Worm (Caenorhabditis elegans) whole organism, young adult: ENCODE measurements around the gene K03A11.4.

ENCODE experiments used
- dpff-1 ChIP-seq: sonication (generic microtip); optimal IDR thresholded peaks from 2 replicates; lab custom pipeline; 2017; ENCODE audit warnings: mild to moderate bottlenecking, missing genetic modification characterization, missing compliant biosample characterization
- him-1 ChIP-seq: sonication (generic microtip); optimal IDR thresholded peaks from 2 replicates; lab custom pipeline; 2016; ENCODE audit warnings: missing genotype, missing genetic modification reagents, missing genetic modification characterization, missing compliant biosample characterization
- nfyb-1 ChIP-seq: fragments of 200-800 bp; sonication (Bioruptor generic); IDR thresholded peaks from 2 replicates; pipeline ENCODE4 v1.3.6; 2022; ENCODE audit warnings: missing genetic modification reagents, missing genetic modification characterization, missing compliant biosample characterization
- nhr-90 ChIP-seq: sonication (generic microtip); optimal IDR thresholded peaks from 2 replicates; lab custom pipeline; 2016; ENCODE audit warnings: missing genotype, mild to moderate bottlenecking, missing genetic modification characterization, missing compliant biosample characterization
- sea-2 ChIP-seq: fragments of 200-800 bp; sonication (Bioruptor generic); IDR thresholded peaks from 2 replicates; pipeline ENCODE4 v1.3.6; 2022; ENCODE audit warnings: missing genetic modification characterization, missing compliant biosample characterization
- unc-62 ChIP-seq: fragments of 150-350 bp; optimal IDR thresholded peaks from 2 replicates; lab custom pipeline; 2014; ENCODE audit warnings: missing biosample characterization, missing genetic modification reagents, missing genetic modification characterization
- ztf-26 ChIP-seq: sonication (generic microtip); optimal IDR thresholded peaks from 2 replicates; lab custom pipeline; 2017; ENCODE audit warnings: missing genetic modification characterization, missing compliant biosample characterization

- TF ChIP-seq sea-2 (GFP tag; lab: Robert Waterston, UW): no peak
- TF ChIP-seq dpff-1 (tag; lab: Kevin White, UChicago): no peak
- TF ChIP-seq nfyb-1 (GFP tag; lab: Robert Waterston, UW): no peak
- TF ChIP-seq nhr-90: no peak
- no peak for TF ChIP-seq unc-62
- TF ChIP-seq him-1 (tag; lab: Kevin White, UChicago): no peak
- TF ChIP-seq ztf-26 (tag; lab: Kevin White, UChicago): no peak
These were observed 37.7 kb downstream of the K03A11.4 start for ce11 chrX:13115694-13116093.
